Worm (Caenorhabditis elegans) whole organism, L1 larva: ENCODE results near the gene sumv-2.

Experiments
- C04F5.9 ChIP-seq: sonication (generic microtip); optimal IDR thresholded peaks from 2 replicates; lab custom pipeline; 2016; ENCODE audit warnings: missing genetic modification characterization, missing compliant biosample characterization
- F16B12.6 ChIP-seq: fragments of 150-350 bp; optimal IDR thresholded peaks from 2 replicates; lab custom pipeline; 2014; ENCODE audit warnings: missing biosample characterization, missing genetic modification characterization
- Y116A8C.19 ChIP-seq: sonication (generic microtip); optimal IDR thresholded peaks from 2 replicates; lab custom pipeline; 2016; ENCODE audit warnings: missing compliant biosample characterization, missing genetic modification characterization, borderline replicate concordance
- aha-1 ChIP-seq: fragments of 150-350 bp; optimal IDR thresholded peaks from 2 replicates; lab custom pipeline; 2014; ENCODE audit warnings: missing biosample characterization, missing genetic modification characterization
- aly-2 ChIP-seq: fragments of 150-350 bp; optimal IDR thresholded peaks from 2 replicates; lab custom pipeline; 2014; ENCODE audit warnings: missing biosample characterization, missing genetic modification characterization
- ama-1 ChIP-seq: fragments of 150-350 bp; optimal IDR thresholded peaks from 2 replicates; lab custom pipeline; 2014
- blmp-1 ChIP-seq: fragments of 150-350 bp; optimal IDR thresholded peaks from 2 replicates; lab custom pipeline; 2014; ENCODE audit warnings: missing biosample characterization, missing genetic modification characterization
- ceh-63 ChIP-seq: fragments of 200-800 bp; sonication (Bioruptor generic); optimal IDR thresholded peaks from 2 replicates; lab custom pipeline; 2018; ENCODE audit warnings: mild to moderate bottlenecking, missing genetic modification characterization, missing compliant biosample characterization
- ceh-82 ChIP-seq, 3 experiments: fragments of 150-350 bp in 1 of 3; sonication (generic microtip) in 2 of 3; optimal IDR thresholded peaks; 2 replicates each; lab custom pipeline; 2014 to 2017; ENCODE audit warnings: missing biosample characterization in 3 of 3, missing genetic modification characterization in 3 of 3
- ces-1 ChIP-seq: fragments of 150-350 bp; optimal IDR thresholded peaks from 2 replicates; lab custom pipeline; 2014; ENCODE audit warnings: missing biosample characterization, missing genetic modification reagents, missing genetic modification characterization
- dsc-1 ChIP-seq: sonication (generic microtip); optimal IDR thresholded peaks from 2 replicates; lab custom pipeline; 2016; ENCODE audit warnings: mild to moderate bottlenecking, missing genetic modification characterization, missing compliant biosample characterization
- efl-1 ChIP-seq, 4 experiments: fragments of 150-350 bp; optimal IDR thresholded peaks in 3 of 4; peaks in 1 of 4; 1 replicate in 1 of 4; 2 replicates in 3 of 4; lab custom pipeline; 2014; ENCODE audit warnings: missing biosample characterization in 2 of 4, missing genetic modification characterization in 2 of 4, missing genetic modification reagents in 2 of 4
- efl-3 ChIP-seq: fragments of 200-800 bp; sonication (Bioruptor generic); optimal IDR thresholded peaks from 2 replicates; lab custom pipeline; 2018; ENCODE audit warnings: mild to moderate bottlenecking, missing genetic modification characterization, missing compliant biosample characterization
- egl-13 ChIP-seq: sonication (generic microtip); optimal IDR thresholded peaks from 2 replicates; lab custom pipeline; 2016; ENCODE audit warnings: missing genotype, missing genetic modification reagents, missing genetic modification characterization, missing compliant biosample characterization
- elt-2 ChIP-seq: sonication (generic microtip); optimal IDR thresholded peaks from 2 replicates; lab custom pipeline; 2016; ENCODE audit warnings: missing genetic modification characterization, mild to moderate bottlenecking, inconsistent platforms, missing compliant biosample characterization, missing genetic modification reagents
- fkh-4 ChIP-seq: sonication (generic microtip); optimal IDR thresholded peaks from 2 replicates; lab custom pipeline; 2016; ENCODE audit warnings: missing compliant biosample characterization, missing genetic modification characterization, borderline replicate concordance
- fkh-8 ChIP-seq: sonication (generic microtip); optimal IDR thresholded peaks from 2 replicates; lab custom pipeline; 2016; ENCODE audit warnings: mild to moderate bottlenecking, missing genetic modification characterization, missing compliant biosample characterization
- grh-1 ChIP-seq: fragments of 200-800 bp; sonication (Bioruptor generic); IDR thresholded peaks from 2 replicates; pipeline ENCODE4 v1.3.6; 2022; ENCODE audit warnings: missing genetic modification reagents, missing genetic modification characterization, missing compliant biosample characterization
- hlh-4 ChIP-seq: sonication (generic microtip); optimal IDR thresholded peaks from 2 replicates; lab custom pipeline; 2016; ENCODE audit warnings: mild to moderate bottlenecking, missing genetic modification characterization, missing compliant biosample characterization
- isw-1 ChIP-seq: fragments of 200-800 bp; sonication (Bioruptor generic); IDR thresholded peaks from 2 replicates; pipeline ENCODE4 v1.3.6; 2022; ENCODE audit warnings: missing genetic modification characterization, missing compliant biosample characterization
- lin-35 ChIP-seq, 2 experiments: fragments of 150-350 bp; optimal IDR thresholded peaks; 2 replicates each; lab custom pipeline; 2014; ENCODE audit warnings: missing biosample characterization in 2 of 2, missing genetic modification characterization in 2 of 2, missing genetic modification reagents in 2 of 2
- lin-39 ChIP-seq: fragments of 150-350 bp; optimal IDR thresholded peaks from 2 replicates; lab custom pipeline; 2014; ENCODE audit warnings: missing biosample characterization, missing genetic modification reagents, missing genetic modification characterization
- mab-9 ChIP-seq: fragments of 200-800 bp; sonication (Bioruptor generic); IDR thresholded peaks from 2 replicates; pipeline ENCODE4 v1.3.6; 2022; ENCODE audit warnings: missing genetic modification reagents, missing genetic modification characterization, missing compliant biosample characterization
- mdl-1 ChIP-seq, 2 experiments: fragments of 150-350 bp; optimal IDR thresholded peaks; 2 replicates each; lab custom pipeline; 2014 to 2017; ENCODE audit warnings: missing biosample characterization in 2 of 2, missing genetic modification characterization in 2 of 2, inconsistent platforms in 1 of 2
- mep-1 ChIP-seq: fragments of 150-350 bp; optimal IDR thresholded peaks from 2 replicates; lab custom pipeline; 2014; ENCODE audit warnings: missing biosample characterization, missing genetic modification characterization
- nhr-11 ChIP-seq: fragments of 150-350 bp; optimal IDR thresholded peaks from 2 replicates; lab custom pipeline; 2014; ENCODE audit warnings: missing biosample characterization, missing genetic modification characterization
- nhr-12 ChIP-seq: sonication (generic microtip); optimal IDR thresholded peaks from 2 replicates; lab custom pipeline; 2017; ENCODE audit warnings: missing biosample characterization, missing genetic modification characterization
- nhr-237 ChIP-seq: fragments of 150-350 bp; optimal IDR thresholded peaks from 2 replicates; lab custom pipeline; 2014; ENCODE audit warnings: missing biosample characterization, missing genetic modification characterization
- nhr-28 ChIP-seq: fragments of 150-350 bp; optimal IDR thresholded peaks from 2 replicates; lab custom pipeline; 2014; ENCODE audit warnings: missing biosample characterization, missing genetic modification characterization
- nhr-47 ChIP-seq: sonication (generic microtip); optimal IDR thresholded peaks from 2 replicates; lab custom pipeline; 2016; ENCODE audit warnings: mild to moderate bottlenecking, missing genetic modification characterization, moderate library complexity, missing compliant biosample characterization
- nhr-71 ChIP-seq: sonication (generic microtip); optimal IDR thresholded peaks from 2 replicates; lab custom pipeline; 2016; ENCODE audit warnings: mild to moderate bottlenecking, missing genetic modification characterization, moderate library complexity, missing compliant biosample characterization
- nhr-76 ChIP-seq: sonication (generic microtip); optimal IDR thresholded peaks from 2 replicates; lab custom pipeline; 2017; ENCODE audit warnings: missing biosample characterization, missing genetic modification characterization
- pax-3 ChIP-seq: fragments of 200-800 bp; sonication (Bioruptor generic); optimal IDR thresholded peaks from 2 replicates; lab custom pipeline; 2018; ENCODE audit warnings: mild to moderate bottlenecking, missing genetic modification characterization, moderate library complexity, missing compliant biosample characterization
- pqm-1 ChIP-seq: sonication (generic microtip); optimal IDR thresholded peaks from 3 replicates; lab custom pipeline; 2017; ENCODE audit warnings: missing biosample characterization, missing genetic modification characterization
- rnt-1 ChIP-seq: sonication (generic microtip); optimal IDR thresholded peaks from 2 replicates; lab custom pipeline; 2016; ENCODE audit warnings: mild to moderate bottlenecking, missing genetic modification characterization, moderate library complexity, missing compliant biosample characterization
- skn-1 ChIP-seq: fragments of 150-350 bp; optimal IDR thresholded peaks from 2 replicates; lab custom pipeline; 2014; ENCODE audit warnings: missing biosample characterization, missing genetic modification characterization
- snpc-4 ChIP-seq: fragments of 150-350 bp; optimal IDR thresholded peaks from 2 replicates; lab custom pipeline; 2014; ENCODE audit warnings: missing biosample characterization, missing genetic modification characterization
- snu-23 ChIP-seq: sonication (generic microtip); optimal IDR thresholded peaks from 2 replicates; lab custom pipeline; 2016; ENCODE audit warnings: missing genetic modification characterization, missing compliant biosample characterization
- tlp-1 ChIP-seq: fragments of 150-350 bp; optimal IDR thresholded peaks from 2 replicates; lab custom pipeline; 2014; ENCODE audit warnings: missing biosample characterization, missing genetic modification characterization
- unc-130 ChIP-seq: fragments of 150-350 bp; optimal IDR thresholded peaks from 2 replicates; lab custom pipeline; 2017; ENCODE audit warnings: missing biosample characterization, missing genetic modification characterization, inconsistent platforms
- unc-62 ChIP-seq: fragments of 150-350 bp; optimal IDR thresholded peaks from 2 replicates; lab custom pipeline; 2014; ENCODE audit warnings: missing biosample characterization, missing genetic modification reagents, missing genetic modification characterization
- unc-86 ChIP-seq: sonication (generic microtip); optimal IDR thresholded peaks from 2 replicates; lab custom pipeline; 2016; ENCODE audit warnings: missing genetic modification characterization, missing compliant biosample characterization
- unc-98 ChIP-seq: fragments of 200-800 bp; sonication (Bioruptor generic); IDR thresholded peaks from 2 replicates; pipeline ENCODE4 v1.3.6; 2022; ENCODE audit warnings: missing genetic modification characterization, missing compliant biosample characterization
- zip-4 ChIP-seq: fragments of 200-800 bp; sonication (Bioruptor generic); optimal IDR thresholded peaks from 2 replicates; lab custom pipeline; 2018; ENCODE audit warnings: mild to moderate bottlenecking, missing genetic modification characterization, moderate library complexity, missing compliant biosample characterization

The sumv-2 gene

ce11 chrV:4667062-4667461, 49.7 kb downstream of the sumv-2 start:
- TF ChIP-seq nhr-28 (no peak), nhr-71 (no peak), egl-13 (tag; lab: Kevin White, UChicago) (no peak), mab-9 (no peak), snu-23 (GFP tag; lab: Kevin White, UChicago) (no peak)

ce11 chrV:4668636-4669035, 51.3 kb downstream of the sumv-2 start, which contains the start of gene srx-77:
Gene srx-77, minus strand, starts transcription at chrV:4668736.
- no peak for TF ChIP-seq unc-98 (GFP tag; lab: Robert Waterston, UW)
- no peak for TF ChIP-seq unc-86 (tag; lab: Kevin White, UChicago)
- TF ChIP-seq hlh-4 (tag; lab: Kevin White, UChicago) = no peak
- no peak for TF ChIP-seq isw-1 (GFP tag; lab: Robert Waterston, UW)
- no peak for TF ChIP-seq zip-4
- TF ChIP-seq mdl-1 (tag; optimal IDR thresholded peaks at IDR 0.05; lab: Kevin White, UChicago) = no peak
- TF ChIP-seq pqm-1 (tag; lab: Kevin White, UChicago) = no peak
- no peak for TF ChIP-seq nhr-47
- TF ChIP-seq fkh-8 = no peak
- no peak for TF ChIP-seq C04F5.9 (tag; lab: Kevin White, UChicago)
- no peak for TF ChIP-seq blmp-1 (tag; lab: Kevin White, UChicago)
- TF ChIP-seq pax-3 = no peak
- no peak for TF ChIP-seq nhr-76 (tag; lab: Kevin White, UChicago)
- TF ChIP-seq nhr-71 = no peak
- no peak for TF ChIP-seq aha-1
- no peak for TF ChIP-seq grh-1

- TF ChIP-seq blmp-1 (tag; lab: Kevin White, UChicago) (no peak), ama-1 (no peak), ceh-82 (tag; optimal IDR thresholded peaks at IDR 0.05; lab: Kevin White, UChicago) (no peak)
Measured at ce11 chrV:4672487-4672886, 55.1 kb downstream of the sumv-2 start, which contains the start of gene K03B4.9. Gene K03B4.9, minus strand, starts transcription at chrV:4672587.

ce11 chrV:4674506-4674905, 57.1 kb downstream of the sumv-2 start, which contains the start of gene K03B4.8:
Gene K03B4.8, minus strand, starts transcription at chrV:4674606.
- no peak for TF ChIP-seq ceh-63 (GFP tag; lab: Kevin White, UChicago)
- TF ChIP-seq snu-23 (GFP tag; lab: Kevin White, UChicago) = no peak
- no peak for TF ChIP-seq mep-1 (tag; lab: Kevin White, UChicago)

- TF ChIP-seq ama-1 (no peak), ceh-82 (tag; optimal IDR thresholded peaks at IDR 0.05; lab: Kevin White, UChicago) (no peak), nhr-237 (tag; lab: Kevin White, UChicago) (no peak), pax-3 (no peak), unc-62 (GFP tag; lab: Kevin White, UChicago) (no peak), Y116A8C.19 (tag; lab: Kevin White, UChicago) (no peak), mab-9 (no peak), lin-35 (GFP tag; optimal IDR thresholded peaks at IDR 0.05; lab: Kevin White, UChicago) (no peak), nhr-47 (no peak), snu-23 (GFP tag; lab: Kevin White, UChicago) (no peak), dsc-1 (no peak), nhr-71 (no peak), efl-3 (GFP tag; lab: Kevin White, UChicago) (no peak), pqm-1 (tag; lab: Kevin White, UChicago) (no peak), nhr-11 (tag; lab: Kevin White, UChicago) (no peak), mdl-1 (tag; optimal IDR thresholded peaks at IDR 0.05; lab: Kevin White, UChicago) (no peak)
- TF ChIP-seq, all 84 proteins: peak for 0
Measured at ce11 chrV:4676092-4676491, 58.7 kb downstream of the sumv-2 start, which contains the start of gene K03B4.6. Gene K03B4.6, minus strand, starts transcription at chrV:4676192.

ce11 chrV:4676812-4677211, 59.5 kb downstream of the sumv-2 start:
- TF ChIP-seq F16B12.6 = no peak
- no peak for TF ChIP-seq unc-130 (tag; lab: Kevin White, UChicago)
- no peak for TF ChIP-seq nhr-47
- no peak for TF ChIP-seq skn-1 (tag; lab: Kevin White, UChicago)
- no peak for TF ChIP-seq rnt-1
- TF ChIP-seq lin-39 (tag; lab: Kevin White, UChicago) = no peak
- TF ChIP-seq efl-1 (optimal IDR thresholded peaks at IDR 0.05; lab: Kevin White, UChicago) = no peak
- TF ChIP-seq efl-1 (GFP tag; optimal IDR thresholded peaks at IDR 0.05 in 1 of 2; lab: Kevin White, UChicago) = no peak
- TF ChIP-seq C04F5.9 (tag; lab: Kevin White, UChicago) = no peak
- TF ChIP-seq zip-4 = no peak
- TF ChIP-seq snpc-4 (tag; lab: Kevin White, UChicago) = no peak
- no peak for TF ChIP-seq aly-2 (tag; lab: Kevin White, UChicago)
- TF ChIP-seq nhr-12 (tag; lab: Kevin White, UChicago) = no peak
- TF ChIP-seq ces-1 = no peak
- no peak for TF ChIP-seq tlp-1 (tag; lab: Kevin White, UChicago)
- no peak for TF ChIP-seq elt-2 (tag; lab: Kevin White, UChicago)
- TF ChIP-seq ceh-63 (GFP tag; lab: Kevin White, UChicago) = no peak
- TF ChIP-seq fkh-4 (tag; lab: Kevin White, UChicago) = no peak
